Fruit fly (Drosophila melanogaster) whole organism, prepupa: ENCODE results near the gene gzl.

Experiments
- Blimp-1 ChIP-seq: fragments of 200-800 bp; sonication (Bioruptor generic); optimal IDR thresholded peaks from 3 replicates; lab custom pipeline; 2017; ENCODE audit warnings: missing biosample characterization, missing genetic modification characterization, mild to moderate bottlenecking, moderate library complexity, missing genetic modification reagents
- CG10631 ChIP-seq: fragments of 200-800 bp; sonication (Bioruptor generic); optimal IDR thresholded peaks from 2 replicates; lab custom pipeline; 2016; ENCODE audit warnings: missing biosample characterization, missing genetic modification characterization
- CG10669 ChIP-seq: fragments of 200-800 bp; sonication (Bioruptor generic); optimal IDR thresholded peaks from 3 replicates; lab custom pipeline; 2018; ENCODE audit warnings: missing biosample characterization, mild to moderate bottlenecking, missing genetic modification characterization, moderate library complexity
- CG11762 ChIP-seq: fragments of 200-800 bp; sonication (Bioruptor generic); optimal IDR thresholded peaks from 3 replicates; lab custom pipeline; 2016; ENCODE audit warnings: missing biosample characterization, missing genetic modification characterization; ENCODE audit not compliant: insufficient read depth
- CG15336 ChIP-seq: fragments of 200-800 bp; sonication (Bioruptor generic); IDR thresholded peaks from 2 replicates; pipeline ENCODE4 v1.3.6; 2022; ENCODE audit warnings: missing biosample characterization, missing genetic modification characterization
- CG16779 ChIP-seq: fragments of 200-800 bp; sonication (Bioruptor generic); optimal IDR thresholded peaks from 3 replicates; lab custom pipeline; 2017; ENCODE audit warnings: missing biosample characterization, mild to moderate bottlenecking, missing genetic modification characterization
- CG31627 ChIP-seq: fragments of 200-800 bp; sonication (Bioruptor generic); optimal IDR thresholded peaks from 3 replicates; lab custom pipeline; 2016; ENCODE audit warnings: missing biosample characterization, missing genetic modification characterization
- CG32006 ChIP-seq: fragments of 200-800 bp; sonication (Bioruptor generic); optimal IDR thresholded peaks from 3 replicates; lab custom pipeline; 2017; ENCODE audit warnings: missing biosample characterization, mild to moderate bottlenecking, missing genetic modification characterization
- CG34406 ChIP-seq: fragments of 200-800 bp; sonication (Bioruptor generic); optimal IDR thresholded peaks from 3 replicates; lab custom pipeline; 2016; ENCODE audit warnings: missing biosample characterization, missing genetic modification characterization
- CG3919 ChIP-seq: fragments of 200-800 bp; sonication (Bioruptor generic); optimal IDR thresholded peaks from 3 replicates; lab custom pipeline; 2016; ENCODE audit warnings: missing biosample characterization, missing genetic modification characterization
- CG6163 ChIP-seq: fragments of 200-800 bp; sonication (Bioruptor generic); IDR thresholded peaks from 3 replicates; pipeline ENCODE4 v1.3.6; 2022; ENCODE audit warnings: missing biosample characterization, missing genetic modification characterization
- CG6276 ChIP-seq: fragments of 200-800 bp; sonication (Bioruptor generic); optimal IDR thresholded peaks from 2 replicates; lab custom pipeline; 2017; ENCODE audit warnings: missing biosample characterization, mild to moderate bottlenecking, missing genetic modification characterization
- CG6792 ChIP-seq: fragments of 200-800 bp; sonication (Bioruptor generic); optimal IDR thresholded peaks from 3 replicates; lab custom pipeline; 2016; ENCODE audit warnings: missing biosample characterization, missing genetic modification characterization
- CG6854 ChIP-seq: fragments of 200-800 bp; sonication (Bioruptor generic); optimal IDR thresholded peaks from 2 replicates; lab custom pipeline; 2017; ENCODE audit warnings: missing biosample characterization, mild to moderate bottlenecking, missing genetic modification characterization
- CG7368 ChIP-seq: fragments of 200-800 bp; sonication (Bioruptor generic); optimal IDR thresholded peaks from 3 replicates; lab custom pipeline; 2016; ENCODE audit warnings: missing biosample characterization, missing genetic modification characterization
- CG8119 ChIP-seq: fragments of 200-800 bp; sonication (Bioruptor generic); IDR thresholded peaks from 3 replicates; pipeline ENCODE4 v1.3.6; 2022; ENCODE audit warnings: missing biosample characterization, missing genetic modification characterization
- CG8632 ChIP-seq: fragments of 200-800 bp; sonication (Bioruptor generic); optimal IDR thresholded peaks from 3 replicates; lab custom pipeline; 2016; ENCODE audit warnings: missing biosample characterization, missing genetic modification characterization
- CG9139 ChIP-seq: fragments of 200-800 bp; sonication (Bioruptor generic); optimal IDR thresholded peaks from 3 replicates; lab custom pipeline; 2017; ENCODE audit warnings: missing biosample characterization, mild to moderate bottlenecking, missing genetic modification characterization
- Eip78C ChIP-seq: fragments of 200-800 bp; sonication (Bioruptor generic); peaks from one replicate; lab custom pipeline; 2016; ENCODE audit warnings: missing biosample characterization, missing genetic modification characterization
- Ets21C ChIP-seq: fragments of 200-800 bp; sonication (Bioruptor generic); optimal IDR thresholded peaks from 3 replicates; lab custom pipeline; 2016; ENCODE audit warnings: missing biosample characterization, missing genetic modification characterization
- Ets96B ChIP-seq: fragments of 200-800 bp; optimal IDR thresholded peaks from 2 replicates; lab custom pipeline; 2019; ENCODE audit warnings: missing biosample characterization, mild to moderate bottlenecking, missing genetic modification characterization, moderate library complexity
- Hr39 ChIP-seq: fragments of 200-800 bp; sonication (Bioruptor generic); optimal IDR thresholded peaks from 2 replicates; lab custom pipeline; 2016; ENCODE audit warnings: missing biosample characterization, missing genetic modification characterization
- Hr4 ChIP-seq: fragments of 200-800 bp; sonication (Bioruptor generic); optimal IDR thresholded peaks from 3 replicates; lab custom pipeline; 2016; ENCODE audit warnings: missing biosample characterization, missing genetic modification characterization
- Lpt ChIP-seq: fragments of 200-800 bp; sonication (Bioruptor generic); optimal IDR thresholded peaks from 3 replicates; lab custom pipeline; 2016; ENCODE audit warnings: missing biosample characterization, missing genetic modification characterization
- Met ChIP-seq: fragments of 200-800 bp; sonication (Bioruptor generic); optimal IDR thresholded peaks from 3 replicates; lab custom pipeline; 2016; ENCODE audit warnings: missing biosample characterization, missing genetic modification characterization
- achi ChIP-seq: fragments of 200-800 bp; sonication (Bioruptor generic); optimal IDR thresholded peaks from 3 replicates; lab custom pipeline; 2016; ENCODE audit warnings: missing biosample characterization, missing genetic modification characterization
- acj6 ChIP-seq: fragments of 200-800 bp; sonication (Bioruptor generic); optimal IDR thresholded peaks from 3 replicates; lab custom pipeline; 2016; ENCODE audit warnings: missing biosample characterization, missing genetic modification characterization
- cyc ChIP-seq: fragments of 200-800 bp; sonication (Bioruptor generic); optimal IDR thresholded peaks from 3 replicates; lab custom pipeline; 2016; ENCODE audit warnings: missing biosample characterization, missing genetic modification characterization
- dac ChIP-seq: fragments of 200-800 bp; sonication (Bioruptor generic); optimal IDR thresholded peaks from 2 replicates; lab custom pipeline; 2017; ENCODE audit warnings: missing biosample characterization, mild to moderate bottlenecking, missing genetic modification characterization
- eg ChIP-seq: fragments of 200-800 bp; sonication (Bioruptor generic); IDR thresholded peaks from 3 replicates; pipeline ENCODE4 v1.3.6; 2022; ENCODE audit warnings: missing biosample characterization, missing genetic modification characterization
- esn ChIP-seq: fragments of 200-800 bp; sonication (Bioruptor generic); optimal IDR thresholded peaks from 2 replicates; lab custom pipeline; 2016; ENCODE audit warnings: missing biosample characterization, mild to moderate bottlenecking, missing genetic modification characterization, moderate library complexity
- fd59A ChIP-seq: fragments of 200-800 bp; sonication (Bioruptor generic); optimal IDR thresholded peaks from 2 replicates; lab custom pipeline; 2017; ENCODE audit warnings: missing biosample characterization, mild to moderate bottlenecking, missing genetic modification characterization, missing genetic modification reagents
- fd85E ChIP-seq: fragments of 200-800 bp; sonication (Bioruptor generic); optimal IDR thresholded peaks from 3 replicates; lab custom pipeline; 2016; ENCODE audit warnings: missing biosample characterization, missing genetic modification characterization
- fkh ChIP-seq: fragments of 200-800 bp; sonication (Bioruptor generic); optimal IDR thresholded peaks from 3 replicates; lab custom pipeline; 2017; ENCODE audit warnings: missing biosample characterization, mild to moderate bottlenecking, missing genetic modification characterization, moderate library complexity
- lz ChIP-seq: fragments of 200-800 bp; sonication (Bioruptor generic); optimal IDR thresholded peaks from 3 replicates; lab custom pipeline; 2016; ENCODE audit warnings: missing biosample characterization, missing genetic modification characterization
- pdm3 ChIP-seq: fragments of 200-800 bp; sonication (Bioruptor generic); optimal IDR thresholded peaks from 3 replicates; lab custom pipeline; 2016; ENCODE audit warnings: missing biosample characterization, missing genetic modification characterization
- salr ChIP-seq, 2 experiments: fragments of 200-800 bp; sonication (Bioruptor generic); optimal IDR thresholded peaks; 3 replicates each; lab custom pipeline; 2016 to 2018; ENCODE audit warnings: missing biosample characterization in 2 of 2, missing genetic modification characterization in 2 of 2, mild to moderate bottlenecking in 1 of 2
- spab ChIP-seq: fragments of 200-800 bp; sonication (Bioruptor generic); optimal IDR thresholded peaks from 2 replicates; lab custom pipeline; 2017; ENCODE audit warnings: missing biosample characterization, mild to moderate bottlenecking, missing genetic modification characterization, missing genetic modification reagents
- ss ChIP-seq, 2 experiments: fragments of 200-800 bp; sonication (Bioruptor generic); optimal IDR thresholded peaks; 2 replicates in 1 of 2; 3 replicates in 1 of 2; lab custom pipeline; 2017 to 2018; ENCODE audit warnings: mild to moderate bottlenecking in 2 of 2, missing biosample characterization in 2 of 2, missing genetic modification characterization in 2 of 2, moderate library complexity in 1 of 2
- svp ChIP-seq: fragments of 200-800 bp; sonication (Bioruptor generic); peaks from one replicate; lab custom pipeline; 2016; ENCODE audit warnings: missing biosample characterization, missing genetic modification characterization
- topi ChIP-seq: fragments of 200-800 bp; sonication (Bioruptor generic); optimal IDR thresholded peaks from 3 replicates; lab custom pipeline; 2016; ENCODE audit warnings: missing biosample characterization, missing genetic modification characterization

Gene gzl

DNA sequence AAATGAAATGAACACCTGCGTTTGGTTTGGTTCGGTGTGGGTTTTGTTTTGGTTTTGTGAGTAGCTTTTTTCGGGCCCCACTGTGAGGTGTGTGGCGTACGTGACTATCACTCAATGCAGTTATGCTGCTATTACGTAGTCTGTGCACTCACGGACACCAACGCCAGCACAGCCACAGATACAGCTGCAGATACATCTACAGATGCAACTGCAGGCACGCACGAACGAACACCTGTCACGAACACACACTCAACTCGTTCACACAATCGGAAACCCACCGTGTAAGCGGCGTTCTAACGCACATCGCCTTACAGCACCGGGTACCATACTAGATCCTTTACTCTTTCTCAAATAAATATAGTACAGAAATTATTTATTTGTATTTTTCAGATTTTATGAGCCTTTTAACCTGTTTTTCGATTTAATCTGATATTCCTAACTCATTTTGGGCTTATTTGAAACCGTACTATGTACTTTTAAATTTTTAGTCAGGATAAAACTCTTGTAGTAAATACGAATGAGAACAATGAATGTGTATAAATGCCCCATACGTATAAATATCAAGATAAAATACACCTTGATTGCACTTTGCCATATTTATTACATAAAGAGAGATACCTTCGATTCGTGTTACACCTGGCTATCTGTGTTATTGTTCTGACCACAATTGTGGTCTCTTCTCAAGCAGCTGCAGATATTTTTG lies 42.9 kb downstream of the gzl start (continued):
- TF ChIP-seq CG11762 (peak; percentile 40), esn (peak; percentile 68), spab (no peak), lz (GFP tag; lab: Kevin White, UChicago) (peak; percentile 53), CG6276 (GFP tag; lab: Kevin White, UChicago) (peak; percentile 55), topi (GFP tag; lab: Kevin White, UChicago) (peak; percentile 63), Hr4 (GFP tag; lab: Kevin White, UChicago) (peak; percentile 52), pdm3 (GFP tag; lab: Kevin White, UChicago) (peak; percentile 37), svp (GFP tag; lab: Kevin White, UChicago) (peak; percentile 64), Hr39 (peak; percentile 38), Met (GFP tag; lab: Kevin White, UChicago) (peak; percentile 72), acj6 (GFP tag; lab: Kevin White, UChicago) (peak; percentile 31), achi (peak; percentile 40), Blimp-1 (GFP tag; lab: Kevin White, UChicago) (no peak), CG8632 (GFP tag; lab: Kevin White, UChicago) (peak; percentile 25), CG34406 (GFP tag; lab: Kevin White, UChicago) (no peak), fd59A (GFP tag; lab: Kevin White, UChicago) (no peak), ss (GFP tag; optimal IDR thresholded peaks at IDR 0.05; lab: Kevin White, UChicago) (peak in 1 of 2 experiments; percentile 29), Ets96B (tag; lab: Kevin White, UChicago) (peak; percentile 39)

DNA sequence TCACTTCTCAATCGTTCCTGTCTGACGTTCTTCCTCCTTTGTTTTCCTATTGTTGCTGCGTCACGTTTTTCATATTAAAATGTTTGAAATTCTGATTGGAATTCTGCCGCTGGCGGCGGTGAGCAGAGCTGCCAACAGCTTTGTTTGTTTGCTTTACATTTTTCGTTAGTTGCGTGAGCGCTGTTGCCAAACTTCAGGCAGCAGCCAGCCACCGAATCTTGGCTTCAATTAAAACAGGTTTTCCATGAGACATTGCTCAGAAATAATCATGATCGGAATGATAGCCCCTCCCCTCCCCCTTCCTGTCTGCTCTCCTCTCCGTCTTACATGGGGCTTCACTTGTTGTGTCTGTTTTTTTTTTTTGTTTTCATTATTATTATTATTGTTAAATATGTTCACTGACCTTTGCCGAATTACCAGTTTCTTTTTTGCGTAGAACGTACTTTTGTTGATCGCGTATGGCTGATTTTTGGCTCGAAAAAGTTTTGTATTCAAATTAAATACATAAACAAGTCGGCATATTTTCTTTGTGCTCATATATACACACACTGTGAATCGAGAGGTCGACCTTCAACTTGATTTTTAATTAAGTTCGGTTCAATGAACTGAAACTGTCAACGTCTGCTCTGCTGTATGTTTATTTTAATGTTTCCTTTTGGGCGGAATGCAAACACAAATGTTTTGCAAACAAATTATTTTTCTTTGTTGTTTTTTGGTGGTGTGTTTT lies 43.6 kb downstream of the gzl start:
- TF ChIP-seq CG15336: peak; percentile 36; the same call in 1 of the 2 replicates
- TF ChIP-seq CG6163 (GFP tag; lab: Robert Waterston, UW): peak; percentile 58; the same call in 1 of the 3 replicates
- TF ChIP-seq fkh (GFP tag; lab: Kevin White, UChicago): peak; percentile 59
- TF ChIP-seq svp (GFP tag; lab: Kevin White, UChicago): peak; percentile 74
- peak; percentile 72 for TF ChIP-seq Eip78C (GFP tag; lab: Kevin White, UChicago)
- TF ChIP-seq salr (GFP tag; optimal IDR thresholded peaks at IDR 0.05; lab: Kevin White, UChicago): no peak
- TF ChIP-seq CG31627 (GFP tag; lab: Kevin White, UChicago): no peak
- TF ChIP-seq eg (GFP tag; lab: Robert Waterston, UW): peak; percentile 24; the same call in 1 of the 3 replicates
- TF ChIP-seq, all 60 proteins: peak for 6

DNA sequence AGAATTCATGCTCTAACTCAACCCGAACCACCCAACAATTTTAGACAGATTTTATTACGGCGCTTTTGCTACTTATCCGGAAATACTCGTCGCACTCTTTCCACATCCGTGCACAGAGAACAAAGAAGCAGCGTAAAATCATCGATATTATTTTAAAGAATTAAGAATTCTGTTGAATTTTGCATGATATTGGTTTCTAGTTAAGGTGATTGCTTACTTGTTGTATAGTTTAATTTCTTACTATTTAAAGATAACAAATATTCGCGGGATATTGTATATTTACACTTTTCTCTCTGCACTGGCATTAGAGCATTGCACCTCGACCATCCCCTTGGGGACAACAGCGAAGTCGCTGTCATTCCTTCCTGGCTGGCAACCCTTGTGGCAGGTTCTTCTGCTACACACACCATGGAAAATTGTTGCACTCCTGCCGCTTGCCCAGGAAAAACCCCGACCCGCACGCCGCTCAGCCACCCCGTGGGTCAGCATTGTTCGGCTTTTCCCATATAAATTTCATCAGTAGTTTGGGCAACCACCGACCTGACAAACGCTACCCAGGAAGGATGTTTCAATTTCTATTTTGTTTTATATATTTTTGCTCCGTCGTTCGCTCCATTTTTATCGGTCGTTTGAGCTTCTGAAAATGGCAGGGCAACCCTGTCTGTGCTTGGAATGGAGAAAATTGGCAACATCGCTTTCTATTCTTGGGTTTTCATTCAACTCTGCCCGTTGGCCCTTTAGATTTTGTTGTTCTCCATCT lies 45.1 kb downstream of the gzl start:
- TF ChIP-seq Blimp-1 (GFP tag; lab: Kevin White, UChicago) (no peak), Hr4 (GFP tag; lab: Kevin White, UChicago) (peak; percentile 38), CG8119 (GFP tag; lab: Robert Waterston, UW) (peak; percentile 50; the same call in 2 of the 3 replicates), fkh (GFP tag; lab: Kevin White, UChicago) (no peak), CG16779 (no peak), Ets21C (peak; percentile 23), lz (GFP tag; lab: Kevin White, UChicago) (peak; percentile 55), CG7368 (GFP tag; lab: Kevin White, UChicago) (peak; percentile 13), Lpt (GFP tag; lab: Kevin White, UChicago) (no peak), CG6792 (GFP tag; lab: Kevin White, UChicago) (peak; percentile 51), CG10669 (GFP tag; lab: Kevin White, UChicago) (peak; percentile 55), cyc (GFP tag; lab: Kevin White, UChicago) (peak; percentile 49), CG6854 (GFP tag; lab: Kevin White, UChicago) (no peak), CG32006 (GFP tag; lab: Kevin White, UChicago) (peak; percentile 59), dac (no peak), esn (peak; percentile 72), CG6163 (GFP tag; lab: Robert Waterston, UW) (peak; percentile 74; the same call in 2 of the 3 replicates), CG8632 (GFP tag; lab: Kevin White, UChicago) (peak; percentile 25), CG34406 (GFP tag; lab: Kevin White, UChicago) (peak; percentile 29), Eip78C (GFP tag; lab: Kevin White, UChicago) (peak; percentile 91), CG3919 (GFP tag; lab: Kevin White, UChicago) (peak; percentile 52), Met (GFP tag; lab: Kevin White, UChicago) (peak; percentile 63), fd85E (no peak), svp (GFP tag; lab: Kevin White, UChicago) (peak; percentile 71), CG9139 (GFP tag; lab: Kevin White, UChicago) (no peak), CG31627 (GFP tag; lab: Kevin White, UChicago) (peak; percentile 48), eg (GFP tag; lab: Robert Waterston, UW) (peak; percentile 34; the same call in 1 of the 3 replicates), CG10631 (GFP tag; lab: Kevin White, UChicago) (peak; percentile 61)
